Worm (Caenorhabditis elegans): Measurements from ENCODE around the gene srg-28.

- no peak for TF ChIP-seq unc-55 (GFP tag; optimal IDR thresholded peaks at IDR 0.05)
- no peak for TF ChIP-seq lin-39 (tag; optimal IDR thresholded peaks at IDR 0.05)
- TF ChIP-seq nhr-10 (tag; optimal IDR thresholded peaks at IDR 0.05), result no peak
- TF ChIP-seq nhr-77 (tag; optimal IDR thresholded peaks at IDR 0.05), result no peak
- no peak for TF ChIP-seq nhr-25 (tag; optimal IDR thresholded peaks at IDR 0.05)
- no peak for TF ChIP-seq ztf-4 (tag; optimal IDR thresholded peaks at IDR 0.05)
Measured at ce11 chrV:5324566-5324965, 10.1 kb upstream of the srg-28 start, which contains the start of gene ceh-33.
